Fruit fly (Drosophila melanogaster): ENCODE measurements around the gene CG13698.

dm6 chr3L:18142969-18143368, 37.0 kb upstream of the CG13698 start:
- no peak for TF ChIP-seq Snoo (tag; optimal IDR thresholded peaks at IDR 0.05)
- TF ChIP-seq CG12605 (GFP tag; IDR thresholded peaks at IDR 0.05) = no peak
- no peak for TF ChIP-seq Pif1A (GFP tag; optimal IDR thresholded peaks at IDR 0.05)
- no peak for TF ChIP-seq EcR (GFP tag; optimal IDR thresholded peaks at IDR 0.05)
- TF ChIP-seq CG9948 (tag; optimal IDR thresholded peaks at IDR 0.05) = no peak
- no peak for TF ChIP-seq CG14655 (GFP tag; optimal IDR thresholded peaks at IDR 0.05)
- TF ChIP-seq CG15710 (tag; optimal IDR thresholded peaks at IDR 0.05) = no peak
- no peak for TF ChIP-seq CG4496 (GFP tag; IDR thresholded peaks at IDR 0.05)
- no peak for TF ChIP-seq CG32121 (GFP tag; IDR thresholded peaks at IDR 0.05)
- TF ChIP-seq CG13204 (GFP tag; optimal IDR thresholded peaks at IDR 0.05) = no peak
- no peak for TF ChIP-seq fd96Ca (GFP tag; IDR thresholded peaks at IDR 0.05)
